Fruit fly (Drosophila melanogaster) whole organism, embryonic: ENCODE data around the gene CG9986.

Source experiments
- CG11504 ChIP-seq: fragments of 200-800 bp; sonication (Bioruptor generic); optimal IDR thresholded peaks from 3 replicates; lab custom pipeline; 2019; ENCODE audit warnings: missing biosample characterization, mild to moderate bottlenecking, missing genetic modification characterization, moderate library complexity
- CG11695 ChIP-seq: fragments of 200-800 bp; sonication (Bioruptor generic); IDR thresholded peaks from 3 replicates; pipeline ENCODE4 v1.3.6; 2022; ENCODE audit warnings: missing biosample characterization, missing genetic modification characterization
- CG12219 ChIP-seq: fragments of 200-800 bp; sonication (Bioruptor generic); optimal IDR thresholded peaks from 3 replicates; lab custom pipeline; 2018; ENCODE audit warnings: missing biosample characterization, mild to moderate bottlenecking, missing genetic modification characterization
- CG14710 ChIP-seq: fragments of 200-800 bp; sonication (Bioruptor generic); optimal IDR thresholded peaks from 3 replicates; lab custom pipeline; 2019; ENCODE audit warnings: missing biosample characterization, mild to moderate bottlenecking, missing genetic modification characterization, moderate library complexity
- CG15269 ChIP-seq: fragments of 200-800 bp; sonication (Bioruptor generic); optimal IDR thresholded peaks from 2 replicates; lab custom pipeline; 2018; ENCODE audit warnings: missing biosample characterization, mild to moderate bottlenecking, missing genetic modification characterization, moderate library complexity
- CG17361 ChIP-seq: fragments of 200-800 bp; sonication (Bioruptor generic); IDR thresholded peaks from 3 replicates; pipeline ENCODE4 v1.3.6; 2022; ENCODE audit warnings: missing biosample characterization, missing genetic modification characterization
- CG18599 ChIP-seq: fragments of 200-800 bp; sonication (Bioruptor generic); optimal IDR thresholded peaks from 3 replicates; lab custom pipeline; 2017; ENCODE audit warnings: missing biosample characterization, missing genetic modification characterization, mild to moderate bottlenecking, moderate library complexity, missing genetic modification reagents
- CG2120 ChIP-seq: fragments of 200-800 bp; sonication (Bioruptor generic); optimal IDR thresholded peaks from 3 replicates; lab custom pipeline; 2016; ENCODE audit warnings: missing biosample characterization, missing genetic modification characterization
- CG2678 ChIP-seq: fragments of 200-800 bp; sonication (Bioruptor generic); optimal IDR thresholded peaks from 3 replicates; lab custom pipeline; 2019; ENCODE audit warnings: missing biosample characterization, mild to moderate bottlenecking, missing genetic modification characterization, moderate library complexity
- CG2889 ChIP-seq: fragments of 200-800 bp; sonication (Bioruptor generic); IDR thresholded peaks from 3 replicates; pipeline ENCODE4 v1.3.6; 2022; ENCODE audit warnings: missing biosample characterization, missing genetic modification characterization
- CG6654 ChIP-seq: fragments of 200-800 bp; sonication (Bioruptor generic); optimal IDR thresholded peaks from 2 replicates; lab custom pipeline; 2017; ENCODE audit warnings: missing biosample characterization, mild to moderate bottlenecking, missing genetic modification characterization
- CG6765 ChIP-seq: fragments of 200-800 bp; sonication (Bioruptor generic); optimal IDR thresholded peaks from 3 replicates; lab custom pipeline; 2017; ENCODE audit warnings: missing biosample characterization, mild to moderate bottlenecking, missing genetic modification characterization
- CG8290 ChIP-seq, 3 experiments: fragments of 200-800 bp; sonication (Bioruptor generic); optimal IDR thresholded peaks; 2 replicates each; lab custom pipeline; 2016 to 2019; ENCODE audit warnings: missing biosample characterization in 3 of 3, missing genetic modification characterization in 3 of 3, mild to moderate bottlenecking in 2 of 3, moderate library complexity in 1 of 3
- CG9215 ChIP-seq: fragments of 200-800 bp; sonication (Bioruptor generic); IDR thresholded peaks from 2 replicates; pipeline ENCODE4 v1.3.6; 2022; ENCODE audit warnings: missing biosample characterization, missing genetic modification characterization
- CoRest ChIP-seq: fragments of 200-800 bp; sonication (Bioruptor generic); optimal IDR thresholded peaks from 3 replicates; lab custom pipeline; 2018; ENCODE audit warnings: missing biosample characterization, mild to moderate bottlenecking, missing genetic modification characterization, moderate library complexity
- CrebB ChIP-seq: fragments of 200-800 bp; sonication (Bioruptor generic); optimal IDR thresholded peaks from 3 replicates; lab custom pipeline; 2018; ENCODE audit warnings: missing biosample characterization, mild to moderate bottlenecking, missing genetic modification characterization
- Dbx ChIP-seq: fragments of 200-800 bp; sonication (Bioruptor generic); IDR thresholded peaks from 3 replicates; pipeline ENCODE4 v1.3.6; 2022; ENCODE audit warnings: missing biosample characterization, missing genetic modification characterization
- Doc2 ChIP-seq: fragments of 200-800 bp; sonication (Bioruptor generic); IDR thresholded peaks from 2 replicates; pipeline ENCODE4 v1.3.6; 2022; ENCODE audit warnings: missing biosample characterization, missing genetic modification characterization
- Fer2 ChIP-seq: fragments of 200-800 bp; sonication (Bioruptor generic); optimal IDR thresholded peaks from 2 replicates; lab custom pipeline; 2018; ENCODE audit warnings: missing biosample characterization, mild to moderate bottlenecking, missing genetic modification characterization, moderate library complexity
- H15 ChIP-seq: fragments of 200-800 bp; sonication (Bioruptor generic); IDR thresholded peaks from 3 replicates; pipeline ENCODE4 v1.3.6; 2022; ENCODE audit warnings: missing biosample characterization, missing genetic modification characterization
- Hmr ChIP-seq: fragments of 200-800 bp; sonication (Bioruptor generic); optimal IDR thresholded peaks from 3 replicates; lab custom pipeline; 2017; ENCODE audit warnings: mild to moderate bottlenecking, missing biosample characterization, missing genetic modification reagents, missing genetic modification characterization
- Hsf ChIP-seq: fragments of 200-800 bp; sonication (Bioruptor generic); optimal IDR thresholded peaks from 3 replicates; lab custom pipeline; 2016; ENCODE audit warnings: missing biosample characterization, missing genetic modification characterization
- Kr ChIP-seq: fragments of 200-800 bp; sonication (Bioruptor generic); optimal IDR thresholded peaks from 2 replicates; lab custom pipeline; 2017; ENCODE audit warnings: missing biosample characterization, mild to moderate bottlenecking, missing genetic modification characterization
- NC2α ChIP-seq: fragments of 200-800 bp; sonication (Bioruptor generic); optimal IDR thresholded peaks from 2 replicates; lab custom pipeline; 2016; ENCODE audit warnings: missing biosample characterization, missing genetic modification characterization
- Ptx1 ChIP-seq: fragments of 200-800 bp; sonication (Bioruptor generic); IDR thresholded peaks from 2 replicates; pipeline ENCODE4 v1.3.6; 2022; ENCODE audit warnings: missing biosample characterization, missing genetic modification characterization
- Sin3A ChIP-seq: fragments of >200 bp; optimal IDR thresholded peaks from 2 replicates; lab custom pipeline; 2018
- Sox100B ChIP-seq: fragments of 200-800 bp; sonication (Bioruptor generic); optimal IDR thresholded peaks from 3 replicates; lab custom pipeline; 2018; ENCODE audit warnings: missing biosample characterization, mild to moderate bottlenecking, missing genetic modification characterization
- Vsx1 ChIP-seq: fragments of 200-800 bp; sonication (Bioruptor generic); optimal IDR thresholded peaks from 2 replicates; lab custom pipeline; 2017; ENCODE audit warnings: missing biosample characterization, mild to moderate bottlenecking, missing genetic modification characterization, missing genetic modification reagents
- amos ChIP-seq: fragments of 200-800 bp; sonication (Bioruptor generic); IDR thresholded peaks from 2 replicates; pipeline ENCODE4 v1.3.6; 2022; ENCODE audit warnings: missing biosample characterization, missing genetic modification characterization; ENCODE audit not compliant: partially characterized antibody
- caup ChIP-seq: fragments of 200-800 bp; sonication (Bioruptor generic); optimal IDR thresholded peaks from 3 replicates; lab custom pipeline; 2017; ENCODE audit warnings: missing biosample characterization, mild to moderate bottlenecking, missing genetic modification characterization, moderate library complexity; ENCODE audit not compliant: severe bottlenecking
- ci ChIP-seq: fragments of 200-800 bp; sonication (Bioruptor generic); IDR thresholded peaks from 3 replicates; pipeline ENCODE4 v1.3.6; 2022; ENCODE audit warnings: missing biosample characterization, missing genetic modification characterization
- cwo ChIP-seq: fragments of 200-800 bp; sonication (Bioruptor generic); optimal IDR thresholded peaks from 3 replicates; lab custom pipeline; 2017; ENCODE audit warnings: missing biosample characterization, missing genetic modification characterization, mild to moderate bottlenecking, moderate library complexity, missing genetic modification reagents
- dimm ChIP-seq: fragments of 200-800 bp; sonication (Bioruptor generic); IDR thresholded peaks from 2 replicates; pipeline ENCODE4 v1.3.6; 2022; ENCODE audit warnings: missing biosample characterization, missing genetic modification characterization
- dmrt11E ChIP-seq: fragments of 200-800 bp; sonication (Bioruptor generic); optimal IDR thresholded peaks from 3 replicates; lab custom pipeline; 2018; ENCODE audit warnings: missing biosample characterization, mild to moderate bottlenecking, missing genetic modification characterization, moderate library complexity
- eve ChIP-seq, 2 experiments: fragments of >200 bp; optimal IDR thresholded peaks; 2 replicates each; lab custom pipeline; 2017; ENCODE audit warnings: missing biosample characterization in 2 of 2, missing genetic modification characterization in 2 of 2
- gcm2 ChIP-seq: fragments of 200-800 bp; sonication (Bioruptor generic); optimal IDR thresholded peaks from 2 replicates; lab custom pipeline; 2016; ENCODE audit warnings: missing biosample characterization, missing genetic modification characterization
- grau ChIP-seq: fragments of 200-800 bp; optimal IDR thresholded peaks from 3 replicates; lab custom pipeline; 2019; ENCODE audit warnings: missing biosample characterization, mild to moderate bottlenecking, missing genetic modification characterization, moderate library complexity
- gt ChIP-seq: fragments of 200-800 bp; sonication (Bioruptor generic); IDR thresholded peaks from 2 replicates; pipeline ENCODE4 v1.3.6; 2022; ENCODE audit warnings: missing biosample characterization, missing genetic modification characterization
- hbn ChIP-seq: fragments of 200-800 bp; sonication (Bioruptor generic); IDR thresholded peaks from 2 replicates; pipeline ENCODE4 v1.3.6; 2022; ENCODE audit warnings: missing biosample characterization, missing genetic modification characterization; ENCODE audit not compliant: partially characterized antibody
- her ChIP-seq: fragments of 200-800 bp; sonication (Bioruptor generic); optimal IDR thresholded peaks from 2 replicates; lab custom pipeline; 2016; ENCODE audit warnings: missing biosample characterization, missing genetic modification characterization
- mam ChIP-seq: fragments of 200-800 bp; sonication (Bioruptor generic); optimal IDR thresholded peaks from 3 replicates; lab custom pipeline; 2016; ENCODE audit warnings: missing biosample characterization, missing genetic modification characterization
- nerfin-2 ChIP-seq: fragments of 200-800 bp; sonication (Bioruptor generic); IDR thresholded peaks from 2 replicates; pipeline ENCODE4 v1.3.6; 2022; ENCODE audit warnings: missing biosample characterization, missing genetic modification characterization; ENCODE audit not compliant: partially characterized antibody
- odd ChIP-seq: fragments of 200-800 bp; sonication (Bioruptor generic); optimal IDR thresholded peaks from 2 replicates; lab custom pipeline; 2017; ENCODE audit warnings: missing biosample characterization, mild to moderate bottlenecking, missing genetic modification characterization
- psq ChIP-seq: fragments of 200-800 bp; sonication (Bioruptor generic); optimal IDR thresholded peaks from 2 replicates; lab custom pipeline; 2017; ENCODE audit warnings: missing biosample characterization, missing genetic modification characterization
- seq ChIP-seq: fragments of 200-800 bp; sonication (Bioruptor generic); IDR thresholded peaks from 2 replicates; pipeline ENCODE4 v1.3.6; 2022; ENCODE audit warnings: missing biosample characterization, missing genetic modification characterization
- shn ChIP-seq: fragments of 200-800 bp; sonication (Bioruptor generic); optimal IDR thresholded peaks from 3 replicates; lab custom pipeline; 2016; ENCODE audit warnings: missing biosample characterization, missing genetic modification characterization
- sob ChIP-seq: fragments of 200-800 bp; sonication (Bioruptor generic); IDR thresholded peaks from 2 replicates; pipeline ENCODE4 v1.3.6; 2022; ENCODE audit warnings: missing biosample characterization, missing genetic modification characterization
- ssp ChIP-seq: fragments of 200-800 bp; sonication (Bioruptor generic); IDR thresholded peaks from 2 replicates; pipeline ENCODE4 v1.3.6; 2022; ENCODE audit warnings: missing biosample characterization, missing genetic modification characterization
- tio ChIP-seq: fragments of 200-800 bp; sonication (Bioruptor generic); optimal IDR thresholded peaks from 2 replicates; lab custom pipeline; 2017; ENCODE audit warnings: missing biosample characterization, missing genetic modification characterization, inconsistent platforms
- toy ChIP-seq: fragments of 200-800 bp; sonication (Bioruptor generic); IDR thresholded peaks from 2 replicates; pipeline ENCODE4 v1.3.6; 2022; ENCODE audit warnings: missing biosample characterization, missing genetic modification characterization
- zen ChIP-seq: fragments of 200-800 bp; sonication (Bioruptor generic); optimal IDR thresholded peaks from 3 replicates; lab custom pipeline; 2018; ENCODE audit warnings: missing biosample characterization, mild to moderate bottlenecking, missing genetic modification characterization, moderate library complexity

The CG9986 gene

dm6 chr3R:28586943-28587342, 18.9 kb upstream of the CG9986 start (continued):
- TF ChIP-seq dmrt11E (tag; lab: Kevin White, UChicago) (peak; percentile 70), CG15269 (peak; percentile 24), shn (GFP tag; lab: Kevin White, UChicago) (no peak), CG6654 (GFP tag; lab: Kevin White, UChicago) (no peak), Sox100B (peak; percentile 49), CG2120 (peak; percentile 9), sob (GFP tag; lab: Robert Waterston, UW) (0 out of 2 replicates have a peak, but pooled peaks have one; percentile 9), CoRest (tag; lab: Kevin White, UChicago) (peak; percentile 45), toy (GFP tag; lab: Robert Waterston, UW) (no peak), gcm2 (GFP tag; lab: Kevin White, UChicago) (no peak), CG9215 (GFP tag; lab: Robert Waterston, UW) (no peak), tio (GFP tag; lab: Kevin White, UChicago) (no peak), CG2889 (no peak), ci (peak; percentile 47; the same call in 1 of the 3 replicates), Kr (GFP tag; lab: Kevin White, UChicago) (no peak), Sin3A (lab: Kevin White, UChicago) (no peak), psq (no peak), Hmr (GFP tag; lab: Kevin White, UChicago) (peak; percentile 46), CG2678 (tag; lab: Kevin White, UChicago) (peak; percentile 65), odd (GFP tag; lab: Kevin White, UChicago) (peak; percentile 9), ssp (GFP tag; lab: Robert Waterston, UW) (no peak), hbn (no peak), mam (GFP tag; lab: Kevin White, UChicago) (no peak), CG14710 (tag; lab: Kevin White, UChicago) (peak; percentile 22), CG18599 (peak; percentile 17), Hsf (GFP tag; lab: Kevin White, UChicago) (no peak), CG17361 (peak; percentile 36; the same call in 1 of the 3 replicates), cwo (GFP tag; lab: Kevin White, UChicago) (no peak), amos (GFP tag; lab: Robert Waterston, UW) (no peak), CrebB (tag; lab: Kevin White, UChicago) (peak; percentile 11), NC2α (GFP tag; lab: Kevin White, UChicago) (no peak), H15 (GFP tag; lab: Robert Waterston, UW) (no peak), seq (GFP tag; lab: Robert Waterston, UW) (peak; percentile 41; the same call in 1 of the 2 replicates), CG6765 (GFP tag; lab: Kevin White, UChicago) (no peak), CG8290 (GFP tag; optimal IDR thresholded peaks at IDR 0.05; lab: Kevin White, UChicago) (no peak), CG8290 (tag; optimal IDR thresholded peaks at IDR 0.05; lab: Kevin White, UChicago) (peak in 1 of 2 experiments; percentile 40), Doc2 (GFP tag; lab: Robert Waterston, UW) (no peak), dimm (no peak), her (no peak), gt (no peak), caup (peak; percentile 13), Fer2 (tag; lab: Kevin White, UChicago) (no peak), eve (GFP tag; optimal IDR thresholded peaks at IDR 0.05; lab: Kevin White, UChicago) (no peak), grau (tag; lab: Kevin White, UChicago) (peak; percentile 18), CG11695 (GFP tag; lab: Robert Waterston, UW) (no peak), CG12219 (GFP tag; lab: Kevin White, UChicago) (peak; percentile 12), CG11504 (peak; percentile 49), Ptx1 (no peak), Vsx1 (GFP tag; lab: Kevin White, UChicago) (peak; percentile 62), nerfin-2 (GFP tag; lab: Robert Waterston, UW) (no peak), zen (tag; lab: Kevin White, UChicago) (peak; percentile 4), Dbx (GFP tag; lab: Robert Waterston, UW) (no peak)
